Worm (Caenorhabditis elegans): ENCODE results near the gene C37C3.17.

The C37C3.17 gene

ce11 chrV:7857931-7858330 lies 3.8 kb downstream of the C37C3.17 start, which contains the start of gene C37C3.1:
Gene C37C3.1 (plus strand): TSS chrV:7857963.
- TF ChIP-seq hpl-2 (GFP tag; optimal IDR thresholded peaks at IDR 0.05) (no peak), efl-1 (optimal IDR thresholded peaks at IDR 0.05) (peak in 1 of 2 experiments; percentile 13), efl-1 (GFP tag; optimal IDR thresholded peaks at IDR 0.05 in 1 of 2) (no peak), nhr-28 (tag; optimal IDR thresholded peaks at IDR 0.05) (no peak), ama-1 (optimal IDR thresholded peaks at IDR 0.05) (peak; percentile 47), lsy-2 (tag; optimal IDR thresholded peaks at IDR 0.05) (peak in 1 of 2 experiments; percentile 26), unc-30 (tag; optimal IDR thresholded peaks at IDR 0.05) (no peak), ces-1 (GFP tag; optimal IDR thresholded peaks at IDR 0.05) (no peak), lir-3 (tag; optimal IDR thresholded peaks at IDR 0.05; ENCODE audit: poor library complexity) (no peak), elt-3 (tag; optimal IDR thresholded peaks at IDR 0.05) (no peak)

- TF ChIP-seq ceh-8 (GFP tag; optimal IDR thresholded peaks at IDR 0.05) (no peak), nhr-77 (tag; optimal IDR thresholded peaks at IDR 0.05) (no peak), efl-1 (optimal IDR thresholded peaks at IDR 0.05) (no peak), efl-1 (GFP tag; optimal IDR thresholded peaks at IDR 0.05 in 1 of 2) (peak in 1 of 2 experiments; percentile 63), ztf-11 (tag; optimal IDR thresholded peaks at IDR 0.05) (no peak)
Observed at ce11 chrV:7856641-7857040, 5.1 kb downstream of the C37C3.17 start.

ce11 chrV:7855382-7855994 lies 6.2 kb downstream of the C37C3.17 start, which contains the start of gene C37C3.2:
Gene C37C3.2 (plus strand): TSS chrV:7855944.
- TF ChIP-seq mep-1 (tag; optimal IDR thresholded peaks at IDR 0.05) (no peak), nhr-47 (tag; optimal IDR thresholded peaks at IDR 0.05) (no peak), lin-35 (GFP tag; optimal IDR thresholded peaks at IDR 0.05) (peak in 1 of 2 experiments; percentile 38), zip-4 (GFP tag; optimal IDR thresholded peaks at IDR 0.05) (no peak), nhr-85 (tag) (peak; percentile 39)

ce11 chrV:7854603-7855002 lies 7.1 kb downstream of the C37C3.17 start, which contains the start of the genes C37C3.9 and C37C3.18:
Gene C37C3.9 (minus strand): TSS chrV:7854700.
Gene C37C3.18 (plus strand): TSS chrV:7854993.
- TF ChIP-seq lin-15B (tag; optimal IDR thresholded peaks at IDR 0.05): no peak
- peak; percentile 32 for TF ChIP-seq F16B12.6 (tag; optimal IDR thresholded peaks at IDR 0.05)
- TF ChIP-seq skn-1 (tag; optimal IDR thresholded peaks at IDR 0.05): peak; percentile 82
- no peak for TF ChIP-seq hlh-17 (GFP tag; optimal IDR thresholded peaks at IDR 0.05; ENCODE audit: borderline replicate concordance)
- peak; percentile 80 for TF ChIP-seq nhr-20 (tag; optimal IDR thresholded peaks at IDR 0.05)
- TF ChIP-seq hlh-4 (tag; optimal IDR thresholded peaks at IDR 0.05): no peak
- TF ChIP-seq mab-9 (GFP tag; IDR thresholded peaks at IDR 0.05): peak; percentile 27; the same call in 1 of the 2 replicates
- peak; percentile 72 to 82 (median 81) for TF ChIP-seq ceh-82 (tag; optimal IDR thresholded peaks at IDR 0.05)
- peak; percentile 83 for TF ChIP-seq jun-1 (tag; optimal IDR thresholded peaks at IDR 0.05)
- peak; percentile 85 for TF ChIP-seq nhr-47 (tag; optimal IDR thresholded peaks at IDR 0.05)
- peak; percentile 45 for TF ChIP-seq pax-3 (tag; optimal IDR thresholded peaks at IDR 0.05)
- no peak for TF ChIP-seq aha-1 (tag; optimal IDR thresholded peaks at IDR 0.05)
- TF ChIP-seq mdl-1 (tag; optimal IDR thresholded peaks at IDR 0.05): peak in 1 of 2 experiments; percentile 84
- peak; percentile 89 for TF ChIP-seq snu-23 (GFP tag; optimal IDR thresholded peaks at IDR 0.05)
- TF ChIP-seq nhr-77 (tag; optimal IDR thresholded peaks at IDR 0.05): peak; percentile 85
- peak; percentile 48 for TF ChIP-seq nhr-90 (tag; optimal IDR thresholded peaks at IDR 0.05; ENCODE audit: poor library complexity)
- peak; percentile 72 to 88 for TF ChIP-seq lsy-2 (tag; optimal IDR thresholded peaks at IDR 0.05)
- TF ChIP-seq unc-30 (tag; optimal IDR thresholded peaks at IDR 0.05): no peak
- TF ChIP-seq snpc-4 (tag; optimal IDR thresholded peaks at IDR 0.05): peak; percentile 60
- TF ChIP-seq aly-2 (tag; optimal IDR thresholded peaks at IDR 0.05): peak; percentile 38
- peak in 1 of 6 experiments; percentile 47 for TF ChIP-seq elt-3 (tag; optimal IDR thresholded peaks at IDR 0.05)
- peak; percentile 82 for TF ChIP-seq C16A3.4 (tag; optimal IDR thresholded peaks at IDR 0.05)
- peak; percentile 58 for TF ChIP-seq elt-2 (tag; optimal IDR thresholded peaks at IDR 0.05)
- peak; percentile 77 for TF ChIP-seq blmp-1 (tag; optimal IDR thresholded peaks at IDR 0.05)
- TF ChIP-seq ztf-4 (tag; optimal IDR thresholded peaks at IDR 0.05): peak; percentile 39
- peak; percentile 85 for TF ChIP-seq xbp-1 (tag; optimal IDR thresholded peaks at IDR 0.05)
- no peak for TF ChIP-seq tlp-1 (tag; optimal IDR thresholded peaks at IDR 0.05)
- TF ChIP-seq mef-2 (tag; optimal IDR thresholded peaks at IDR 0.05): no peak
- no peak for TF ChIP-seq unc-62 (GFP tag; optimal IDR thresholded peaks at IDR 0.05)
- peak; percentile 81 for TF ChIP-seq swsn-7 (tag; optimal IDR thresholded peaks at IDR 0.05)
- peak; percentile 39 for TF ChIP-seq zag-1 (tag; optimal IDR thresholded peaks at IDR 0.05)
- peak; percentile 61 for TF ChIP-seq nhr-237 (tag; optimal IDR thresholded peaks at IDR 0.05)
- peak; percentile 90 for TF ChIP-seq nhr-71 (tag; optimal IDR thresholded peaks at IDR 0.05)
- no peak for TF ChIP-seq ets-5 (GFP tag; IDR thresholded peaks at IDR 0.05)

Data from whole organism, L1 larva.